Fruit fly (Drosophila melanogaster) whole organism, embryonic: ENCODE data around the gene dsf.
A peak's percentile ranks its signal among the peaks of the same experiment; 100 is the strongest.

Source experiments
- Abd-B ChIP-seq: fragments of 200-800 bp; sonication (Bioruptor generic); optimal IDR thresholded peaks from 2 replicates; lab custom pipeline; 2018; ENCODE audit warnings: missing biosample characterization, mild to moderate bottlenecking, missing genetic modification characterization, moderate library complexity
- Adf1 ChIP-seq: fragments of 200-800 bp; sonication (Bioruptor generic); IDR thresholded peaks from 2 replicates; pipeline ENCODE4 v1.3.6; 2022; ENCODE audit warnings: missing biosample characterization, missing genetic modification characterization
- Antp ChIP-seq: fragments of 200-800 bp; sonication (Bioruptor generic); optimal IDR thresholded peaks from 3 replicates; lab custom pipeline; 2016; ENCODE audit warnings: missing biosample characterization, missing genetic modification characterization
- Blimp-1 ChIP-seq: fragments of 200-800 bp; sonication (Bioruptor generic); optimal IDR thresholded peaks from 3 replicates; lab custom pipeline; 2018; ENCODE audit warnings: missing biosample characterization, missing genetic modification characterization, mild to moderate bottlenecking, moderate library complexity, missing genetic modification reagents
- CG10267 ChIP-seq: fragments of 200-800 bp; sonication (Bioruptor generic); optimal IDR thresholded peaks from 2 replicates; lab custom pipeline; 2018; ENCODE audit warnings: missing biosample characterization, mild to moderate bottlenecking, missing genetic modification characterization, moderate library complexity
- CG11085 ChIP-seq: fragments of 200-800 bp; sonication (Bioruptor generic); IDR thresholded peaks from 2 replicates; pipeline ENCODE4 v1.3.6; 2022; ENCODE audit warnings: missing biosample characterization, missing genetic modification characterization
- CG1233 ChIP-seq: fragments of 200-800 bp; sonication (Bioruptor generic); optimal IDR thresholded peaks from 4 replicates; lab custom pipeline; 2018; ENCODE audit warnings: missing biosample characterization, mild to moderate bottlenecking, missing genetic modification characterization
- CG14014 ChIP-seq: fragments of 200-800 bp; sonication (Bioruptor generic); IDR thresholded peaks from 2 replicates; pipeline ENCODE4 v1.3.6; 2022; ENCODE audit warnings: missing biosample characterization, missing genetic modification characterization
- CG2120 ChIP-seq: fragments of 200-800 bp; sonication (Bioruptor generic); optimal IDR thresholded peaks from 3 replicates; lab custom pipeline; 2016; ENCODE audit warnings: missing biosample characterization, missing genetic modification characterization
- CG2889 ChIP-seq: fragments of 200-800 bp; sonication (Bioruptor generic); IDR thresholded peaks from 3 replicates; pipeline ENCODE4 v1.3.6; 2022; ENCODE audit warnings: missing biosample characterization, missing genetic modification characterization
- CG32767 ChIP-seq: fragments of 200-800 bp; sonication (Bioruptor generic); IDR thresholded peaks from 2 replicates; pipeline ENCODE4 v1.3.6; 2022; ENCODE audit warnings: missing biosample characterization, missing genetic modification characterization
- CG34376 ChIP-seq: fragments of 200-800 bp; sonication (Bioruptor generic); optimal IDR thresholded peaks from 2 replicates; lab custom pipeline; 2018; ENCODE audit warnings: missing biosample characterization, mild to moderate bottlenecking, missing genetic modification characterization
- CG3726 ChIP-seq: fragments of 200-800 bp; sonication (Bioruptor generic); IDR thresholded peaks from 3 replicates; pipeline ENCODE4, ENCODE4 v1.3.6; 2022; ENCODE audit warnings: missing biosample characterization, missing genetic modification characterization
- CG4360 ChIP-seq: fragments of 200-800 bp; sonication (Bioruptor generic); IDR thresholded peaks from 2 replicates; pipeline ENCODE4 v1.3.6; 2022; ENCODE audit warnings: missing biosample characterization, missing genetic modification characterization
- CG4404 ChIP-seq: fragments of 200-800 bp; sonication (Bioruptor generic); IDR thresholded peaks from 2 replicates; pipeline ENCODE4 v1.3.6; 2022; ENCODE audit warnings: missing biosample characterization, missing genetic modification characterization
- CG6272 ChIP-seq: fragments of 200-800 bp; sonication (Bioruptor generic); IDR thresholded peaks from 2 replicates; pipeline ENCODE4 v1.3.6; 2022; ENCODE audit warnings: missing biosample characterization, missing genetic modification characterization
- CG8089 ChIP-seq: fragments of 200-800 bp; sonication (Bioruptor generic); optimal IDR thresholded peaks from 3 replicates; lab custom pipeline; 2016; ENCODE audit warnings: missing biosample characterization, missing genetic modification characterization
- CG9437 ChIP-seq: fragments of 200-800 bp; sonication (Bioruptor generic); optimal IDR thresholded peaks from 2 replicates; lab custom pipeline; 2018; ENCODE audit warnings: missing biosample characterization, mild to moderate bottlenecking, missing genetic modification characterization
- CG9727 ChIP-seq: fragments of 200-800 bp; sonication (Bioruptor generic); optimal IDR thresholded peaks from 3 replicates; lab custom pipeline; 2017; ENCODE audit warnings: missing biosample characterization, mild to moderate bottlenecking, missing genetic modification characterization
- H2.0 ChIP-seq: fragments of 200-800 bp; sonication (Bioruptor generic); IDR thresholded peaks from 2 replicates; pipeline ENCODE4 v1.3.6; 2022; ENCODE audit warnings: missing biosample characterization, missing genetic modification characterization
- Hand ChIP-seq: fragments of 200-800 bp; sonication (Bioruptor generic); optimal IDR thresholded peaks from 2 replicates; lab custom pipeline; 2017; ENCODE audit warnings: mild to moderate bottlenecking, missing biosample characterization, missing genetic modification reagents, missing genetic modification characterization
- Hr51 ChIP-seq, 2 experiments: fragments of 200-800 bp; sonication (Bioruptor generic); optimal IDR thresholded peaks; 2 replicates in 1 of 2; 3 replicates in 1 of 2; lab custom pipeline; 2016 to 2018; ENCODE audit warnings: missing biosample characterization in 2 of 2, missing genetic modification characterization in 2 of 2, mild to moderate bottlenecking in 1 of 2, moderate library complexity in 1 of 2
- Hsf ChIP-seq: fragments of 200-800 bp; sonication (Bioruptor generic); optimal IDR thresholded peaks from 3 replicates; lab custom pipeline; 2016; ENCODE audit warnings: missing biosample characterization, missing genetic modification characterization
- Opbp ChIP-seq: fragments of 200-800 bp; sonication (Bioruptor generic); IDR thresholded peaks from 3 replicates; pipeline ENCODE4 v1.3.6; 2022; ENCODE audit warnings: missing biosample characterization, missing genetic modification characterization; ENCODE audit not compliant: partially characterized antibody
- Sox102F ChIP-seq: fragments of 200-800 bp; sonication (Bioruptor generic); optimal IDR thresholded peaks from 2 replicates; lab custom pipeline; 2018; ENCODE audit warnings: missing biosample characterization, mild to moderate bottlenecking, missing genetic modification characterization, moderate library complexity
- TFAM ChIP-seq: fragments of 200-800 bp; sonication (Bioruptor generic); optimal IDR thresholded peaks from 2 replicates; lab custom pipeline; 2017; ENCODE audit warnings: missing biosample characterization, missing genetic modification characterization, inconsistent platforms
- ara ChIP-seq: fragments of 200-800 bp; sonication (Bioruptor generic); IDR thresholded peaks from 2 replicates; pipeline ENCODE4 v1.3.6; 2022; ENCODE audit warnings: missing biosample characterization, missing genetic modification characterization
- dan ChIP-seq: fragments of 200-800 bp; sonication (Bioruptor generic); IDR thresholded peaks from 2 replicates; pipeline ENCODE4 v1.3.6; 2022; ENCODE audit warnings: missing biosample characterization, missing genetic modification characterization
- danr ChIP-seq: fragments of 200-800 bp; sonication (Bioruptor generic); IDR thresholded peaks from 2 replicates; pipeline ENCODE4 v1.3.6; 2022; ENCODE audit warnings: missing biosample characterization, missing genetic modification characterization
- dmrt99B ChIP-seq: fragments of 200-800 bp; sonication (Bioruptor generic); optimal IDR thresholded peaks from 2 replicates; lab custom pipeline; 2018; ENCODE audit warnings: missing biosample characterization, mild to moderate bottlenecking, missing genetic modification characterization, moderate library complexity
- ems ChIP-seq: fragments of 200-800 bp; sonication (Bioruptor generic); optimal IDR thresholded peaks from 3 replicates; lab custom pipeline; 2016; ENCODE audit warnings: missing biosample characterization, missing genetic modification characterization
- fd64A ChIP-seq: fragments of 200-800 bp; sonication (Bioruptor generic); optimal IDR thresholded peaks from 3 replicates; lab custom pipeline; 2018; ENCODE audit warnings: missing biosample characterization, mild to moderate bottlenecking, missing genetic modification characterization
- fru ChIP-seq: fragments of >200 bp; optimal IDR thresholded peaks from 2 replicates; lab custom pipeline; 2017
- fu2 ChIP-seq: fragments of 200-800 bp; sonication (Bioruptor generic); optimal IDR thresholded peaks from 2 replicates; lab custom pipeline; 2016; ENCODE audit warnings: missing biosample characterization, missing genetic modification characterization
- gcm ChIP-seq: fragments of 200-800 bp; sonication (Bioruptor generic); optimal IDR thresholded peaks from 2 replicates; lab custom pipeline; 2019; ENCODE audit warnings: missing biosample characterization, mild to moderate bottlenecking, missing genetic modification characterization, moderate library complexity
- gfzf ChIP-seq: fragments of 200-800 bp; sonication (Bioruptor generic); optimal IDR thresholded peaks from 2 replicates; lab custom pipeline; 2016; ENCODE audit warnings: missing biosample characterization, mild to moderate bottlenecking, missing genetic modification characterization, moderate library complexity
- grau ChIP-seq: fragments of 200-800 bp; optimal IDR thresholded peaks from 3 replicates; lab custom pipeline; 2019; ENCODE audit warnings: missing biosample characterization, mild to moderate bottlenecking, missing genetic modification characterization, moderate library complexity
- gt ChIP-seq: fragments of 200-800 bp; sonication (Bioruptor generic); IDR thresholded peaks from 2 replicates; pipeline ENCODE4 v1.3.6; 2022; ENCODE audit warnings: missing biosample characterization, missing genetic modification characterization
- h ChIP-seq: fragments of >200 bp; optimal IDR thresholded peaks from 2 replicates; lab custom pipeline; 2017
- hth ChIP-seq: fragments of >200 bp; optimal IDR thresholded peaks from 2 replicates; lab custom pipeline; 2017; ENCODE audit warnings: inconsistent platforms
- inv ChIP-seq: fragments of 200-800 bp; sonication (Bioruptor generic); IDR thresholded peaks from 2 replicates; pipeline ENCODE4 v1.3.6; 2022; ENCODE audit warnings: missing biosample characterization, missing genetic modification characterization; ENCODE audit not compliant: partially characterized antibody
- nau ChIP-seq: fragments of 200-800 bp; sonication (Bioruptor generic); optimal IDR thresholded peaks from 3 replicates; lab custom pipeline; 2017; ENCODE audit warnings: missing biosample characterization, mild to moderate bottlenecking, missing genetic modification characterization, missing genetic modification reagents
- nerfin-2 ChIP-seq: fragments of 200-800 bp; sonication (Bioruptor generic); IDR thresholded peaks from 2 replicates; pipeline ENCODE4 v1.3.6; 2022; ENCODE audit warnings: missing biosample characterization, missing genetic modification characterization; ENCODE audit not compliant: partially characterized antibody
- nmo ChIP-seq: fragments of 200-800 bp; sonication (Bioruptor generic); optimal IDR thresholded peaks from 2 replicates; lab custom pipeline; 2018; ENCODE audit warnings: missing biosample characterization, mild to moderate bottlenecking, missing genetic modification characterization, moderate library complexity
- schlank ChIP-seq: fragments of 200-800 bp; sonication (Bioruptor generic); optimal IDR thresholded peaks from 2 replicates; lab custom pipeline; 2018; ENCODE audit warnings: missing biosample characterization, mild to moderate bottlenecking, missing genetic modification characterization
- sens-2 ChIP-seq: fragments of 200-800 bp; sonication (Bioruptor generic); IDR thresholded peaks from 2 replicates; pipeline ENCODE4 v1.3.6; 2022; ENCODE audit warnings: missing biosample characterization, missing genetic modification characterization
- sqz ChIP-seq: fragments of 200-800 bp; sonication (Bioruptor generic); optimal IDR thresholded peaks from 3 replicates; lab custom pipeline; 2018; ENCODE audit warnings: missing biosample characterization, mild to moderate bottlenecking, missing genetic modification characterization
- ssp ChIP-seq: fragments of 200-800 bp; sonication (Bioruptor generic); IDR thresholded peaks from 2 replicates; pipeline ENCODE4 v1.3.6; 2022; ENCODE audit warnings: missing biosample characterization, missing genetic modification characterization
- stwl ChIP-seq: fragments of 200-800 bp; sonication (Bioruptor generic); optimal IDR thresholded peaks from 3 replicates; lab custom pipeline; 2018; ENCODE audit warnings: missing biosample characterization, mild to moderate bottlenecking, missing genetic modification characterization, moderate library complexity
- twi ChIP-seq: fragments of 200-800 bp; optimal IDR thresholded peaks from 2 replicates; lab custom pipeline; 2019; ENCODE audit warnings: missing biosample characterization, mild to moderate bottlenecking, missing genetic modification characterization, moderate library complexity

dsf gene

dm6 chr2L:5879363-5879934, 46.3 kb upstream of the dsf start, which contains the start of gene rau (continued):
- TF ChIP-seq CG9437 (GFP tag; lab: Kevin White, UChicago), result peak; percentile 59
- no peak for TF ChIP-seq CG6272
- no peak for TF ChIP-seq CG11085 (GFP tag; lab: Robert Waterston, UW)
- TF ChIP-seq ssp, result peak; percentile 46
- TF ChIP-seq twi, result peak; percentile 60
- TF ChIP-seq Opbp (GFP tag; lab: Robert Waterston, UW), result peak; percentile 47; the same call in 2 of the 3 replicates
- 0 out of 2 replicates have a peak, but pooled peaks have one; percentile 19 for TF ChIP-seq nerfin-2 (GFP tag; lab: Robert Waterston, UW)
- TF ChIP-seq Adf1 (GFP tag; lab: Robert Waterston, UW), result peak; percentile 38; the same call in 1 of the 2 replicates
- TF ChIP-seq sens-2 (GFP tag; lab: Robert Waterston, UW), result peak; percentile 34; the same call in 1 of the 2 replicates
- TF ChIP-seq CG4360, result peak; percentile 45
- TF ChIP-seq Antp (GFP tag; lab: Kevin White, UChicago), result no peak
- 0 out of 3 replicates have a peak, but pooled peaks have one; percentile 25 for TF ChIP-seq CG2889
- TF ChIP-seq CG2120 (GFP tag; lab: Kevin White, UChicago), result peak; percentile 74
- peak; percentile 15 for TF ChIP-seq Hand (GFP tag; lab: Kevin White, UChicago)
- TF ChIP-seq Abd-B (GFP tag; lab: Kevin White, UChicago), result peak; percentile 55
- no peak for TF ChIP-seq dan
- TF ChIP-seq dmrt99B (tag; lab: Kevin White, UChicago), result peak; percentile 83
- peak; percentile 37 for TF ChIP-seq CG8089 (GFP tag; lab: Kevin White, UChicago)
- TF ChIP-seq fd64A, result no peak
- peak; percentile 62 for TF ChIP-seq Sox102F
- peak; percentile 69 for TF ChIP-seq nmo (GFP tag; lab: Kevin White, UChicago)
- peak; percentile 77 for TF ChIP-seq CG10267 (tag; lab: Kevin White, UChicago)
- 0 out of 3 replicates have a peak, but pooled peaks have one; percentile 36 for TF ChIP-seq CG3726 (GFP tag; lab: Robert Waterston, UW)
- TF ChIP-seq nau (GFP tag; lab: Kevin White, UChicago), result peak; percentile 55
- peak; percentile 55 for TF ChIP-seq CG32767
- TF ChIP-seq sqz (GFP tag; lab: Kevin White, UChicago), result peak; percentile 70
- peak; percentile 3 for TF ChIP-seq schlank (tag; lab: Kevin White, UChicago)
- TF ChIP-seq CG14014 (GFP tag; lab: Robert Waterston, UW), result peak; percentile 65
- no peak for TF ChIP-seq TFAM (GFP tag; lab: Kevin White, UChicago)
- no peak for TF ChIP-seq h (lab: Kevin White, UChicago)
- peak; percentile 85 for TF ChIP-seq gcm (GFP tag; lab: Kevin White, UChicago)
- TF ChIP-seq grau (tag; lab: Kevin White, UChicago), result peak; percentile 69
- TF ChIP-seq gfzf (GFP tag; lab: Kevin White, UChicago), result no peak
- TF ChIP-seq CG34376 (GFP tag; lab: Kevin White, UChicago), result peak; percentile 73
- TF ChIP-seq inv (GFP tag; lab: Robert Waterston, UW), result no peak
- no peak for TF ChIP-seq gt (GFP tag; lab: Robert Waterston, UW)
- no peak for TF ChIP-seq fu2 (GFP tag; lab: Kevin White, UChicago)
- no peak for TF ChIP-seq hth
- TF ChIP-seq danr (GFP tag; lab: Robert Waterston, UW), result peak; percentile 47
- no peak for TF ChIP-seq fru (lab: Kevin White, UChicago)
- TF ChIP-seq ems (GFP tag; lab: Kevin White, UChicago), result peak; percentile 49
- TF ChIP-seq CG9727 (GFP tag; lab: Kevin White, UChicago), result peak; percentile 72
- TF ChIP-seq CG4404, result peak; percentile 55
- peak; percentile 59; the same call in 1 of the 2 replicates for TF ChIP-seq ara (GFP tag; lab: Robert Waterston, UW)
- peak; percentile 26 for TF ChIP-seq stwl (tag; lab: Kevin White, UChicago)
- TF ChIP-seq Blimp-1 (GFP tag; lab: Kevin White, UChicago), result peak; percentile 94
- peak in 1 of 2 experiments; percentile 70 for TF ChIP-seq Hr51 (GFP tag; optimal IDR thresholded peaks at IDR 0.05; lab: Kevin White, UChicago)
- peak; percentile 36; the same call in 1 of the 2 replicates for TF ChIP-seq H2.0 (GFP tag; lab: Robert Waterston, UW)
- TF ChIP-seq CG1233 (GFP tag; lab: Kevin White, UChicago), result peak; percentile 61
- TF ChIP-seq Hsf (GFP tag; lab: Kevin White, UChicago), result peak; percentile 57
